Worm (Caenorhabditis elegans): ENCODE measurements around the gene fubl-1.

Gene fubl-1

DNA sequence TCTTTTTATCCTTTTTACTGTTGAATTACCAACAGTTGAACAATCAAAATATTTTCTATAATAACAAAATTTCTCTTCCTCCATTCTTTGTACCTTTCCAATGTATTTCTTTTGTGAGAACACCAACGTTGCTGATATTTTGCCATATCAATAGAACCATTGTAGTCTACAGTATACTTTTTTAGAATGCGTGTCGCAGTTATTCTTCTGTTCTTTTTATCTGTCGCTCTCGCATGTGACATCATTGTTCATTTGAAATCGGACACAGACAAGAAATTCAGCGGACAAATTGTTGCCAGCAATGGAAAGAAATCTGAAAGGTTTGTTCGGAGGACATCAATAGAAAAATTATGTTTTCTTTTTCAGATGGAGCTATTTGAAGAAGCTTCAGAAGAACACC is 36.8 kb downstream of the fubl-1 start, which contains the start of gene ZK856.7:
Gene ZK856.7, plus strand, starts transcription at position 186 of the 400 bp plus-strand sequence.
- TF ChIP-seq ama-1 (optimal IDR thresholded peaks at IDR 0.05) (no peak), ama-1 (GFP tag; optimal IDR thresholded peaks at IDR 0.05) (peak in 1 of 2 experiments; percentile 7), lag-1 (GFP tag; IDR thresholded peaks at IDR 0.05) (no peak)

DNA sequence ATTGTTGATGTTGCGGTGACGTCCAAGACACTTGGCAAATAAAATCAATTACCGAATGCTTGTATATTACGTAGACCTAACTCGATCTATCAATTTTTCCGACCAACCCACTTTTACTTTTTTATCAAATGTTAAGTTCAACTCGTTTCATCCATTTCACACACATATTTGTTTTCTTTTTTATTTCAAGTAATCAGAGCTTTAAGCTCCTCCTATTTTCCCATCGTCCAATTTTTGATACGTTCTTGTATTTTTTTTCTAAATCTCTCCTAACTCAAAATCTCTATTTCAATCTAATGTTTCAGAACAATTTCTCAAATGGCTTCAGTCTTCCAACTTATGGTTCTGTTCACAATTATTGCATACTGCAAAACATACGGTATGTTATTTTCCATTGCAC is 40.3 kb downstream of the fubl-1 start, which contains the start of gene ZK856.6:
Gene ZK856.6, plus strand, starts transcription at position 301 of the 400 bp plus-strand sequence.
- TF ChIP-seq nhr-120 (GFP tag; IDR thresholded peaks at IDR 0.05) (no peak), attf-3 (GFP tag; conservative IDR thresholded peaks at IDR 0.05) (no peak), snpc-1.3 (tag; optimal IDR thresholded peaks at IDR 0.05; ENCODE audit: insufficient read depth) (no peak), lsl-1 (GFP tag; optimal IDR thresholded peaks at IDR 0.05) (no peak), nhr-179 (tag; optimal IDR thresholded peaks at IDR 0.05) (no peak), zim-3 (tag; optimal IDR thresholded peaks at IDR 0.05) (no peak), K12H6.12 (tag; optimal IDR thresholded peaks at IDR 0.05) (no peak), ceh-40 (GFP tag; IDR thresholded peaks at IDR 0.05) (no peak), nhr-27 (tag; optimal IDR thresholded peaks at IDR 0.05) (no peak), xnd-1 (tag; optimal IDR thresholded peaks at IDR 0.05) (no peak), nhr-80 (tag; optimal IDR thresholded peaks at IDR 0.05) (no peak), ztf-22 (GFP tag; optimal IDR thresholded peaks at IDR 0.05) (no peak), F55B11.4 (tag; optimal IDR thresholded peaks at IDR 0.05; ENCODE audit: borderline replicate concordance, insufficient read depth) (no peak), Y53F4B.3 (GFP tag; IDR thresholded peaks at IDR 0.05) (no peak), hlh-26 (GFP tag; conservative IDR thresholded peaks at IDR 0.05) (no peak), rpc-1 (optimal IDR thresholded peaks at IDR 0.05) (no peak), rpc-1 (tag; optimal IDR thresholded peaks at IDR 0.05) (no peak), unc-130 (GFP tag; optimal IDR thresholded peaks at IDR 0.05) (no peak), Y53G8AR.9 (GFP tag; conservative IDR thresholded peaks at IDR 0.05) (no peak)

DNA sequence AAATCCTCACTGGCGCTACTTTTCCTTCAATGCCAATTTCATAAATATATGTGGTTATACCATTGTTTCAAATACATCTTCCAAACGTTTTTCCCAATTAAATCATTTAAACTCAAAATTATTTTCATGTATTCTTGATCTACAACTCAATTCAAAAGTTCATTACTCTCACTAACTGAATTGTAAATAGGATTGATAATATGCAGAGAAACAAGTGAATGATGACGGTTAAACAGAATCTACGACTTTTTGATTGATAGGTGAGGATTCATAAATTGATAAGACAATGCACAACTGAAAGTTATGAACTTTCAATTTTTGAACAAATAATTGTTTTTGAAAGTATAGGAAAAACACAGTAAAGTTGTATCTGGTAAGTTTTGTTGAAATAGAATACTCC is 47.4 kb downstream of the fubl-1 start:
- TF ChIP-seq nhr-80 (tag; optimal IDR thresholded peaks at IDR 0.05) = peak; percentile 23
- TF ChIP-seq xnd-1 (tag; optimal IDR thresholded peaks at IDR 0.05) = no peak

DNA sequence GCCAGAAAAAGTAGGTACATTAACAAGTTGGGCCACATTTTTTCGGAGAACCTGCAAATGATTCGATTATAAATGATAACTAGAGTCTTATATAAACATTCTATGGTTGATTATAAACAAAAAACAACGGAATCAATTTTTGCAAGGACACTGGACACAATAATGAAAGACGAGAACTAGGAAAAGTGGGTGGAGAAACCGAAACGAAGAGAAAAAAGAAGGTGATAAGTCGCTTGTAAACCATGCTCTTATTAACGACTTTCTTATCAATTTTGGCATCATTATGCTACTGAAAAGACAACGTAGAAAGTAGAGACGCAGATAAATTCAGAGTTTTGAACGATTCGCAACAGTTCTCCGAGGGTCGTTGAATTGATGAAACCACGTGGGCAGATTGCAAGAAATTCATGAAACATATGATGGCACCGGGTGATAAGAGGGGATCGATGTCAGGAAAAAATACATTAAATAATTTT is 48.5 kb downstream of the fubl-1 start, which contains the start of gene ZK856.5:
Gene ZK856.5, minus strand, starts transcription at position 51 of the 476 bp plus-strand sequence.
- peak; percentile 69 for TF ChIP-seq nhr-80 (tag; optimal IDR thresholded peaks at IDR 0.05)
- TF ChIP-seq efl-1 (GFP tag; optimal IDR thresholded peaks at IDR 0.05) = no peak
- TF ChIP-seq let-607 (tag; optimal IDR thresholded peaks at IDR 0.05) = peak in 1 of 2 experiments; percentile 16
